Worm (Caenorhabditis elegans) whole organism, L2 larva: Measurements from ENCODE around the gene T08D10.3.

ENCODE experiments used
- F13H6.1 ChIP-seq: sonication (generic microtip); optimal IDR thresholded peaks from 2 replicates; lab custom pipeline; 2016; ENCODE audit warnings: missing genetic modification characterization, missing compliant biosample characterization
- alr-1 ChIP-seq: fragments of 150-350 bp; optimal IDR thresholded peaks from 2 replicates; lab custom pipeline; 2014; ENCODE audit warnings: missing biosample characterization, missing genetic modification characterization
- ama-1 ChIP-seq: fragments of 150-350 bp; optimal IDR thresholded peaks from 2 replicates; lab custom pipeline; 2018; ENCODE audit warnings: inconsistent platforms
- lin-11 ChIP-seq: fragments of 150-350 bp; sonication (generic microtip); optimal IDR thresholded peaks from 2 replicates; lab custom pipeline; 2014; ENCODE audit warnings: missing biosample characterization, missing genetic modification characterization, inconsistent platforms, mixed read lengths
- peb-1 ChIP-seq: fragments of 150-350 bp; optimal IDR thresholded peaks from 2 replicates; lab custom pipeline; 2014; ENCODE audit warnings: missing biosample characterization, missing genetic modification characterization
- unc-39 ChIP-seq: fragments of 150-350 bp; optimal IDR thresholded peaks from 2 replicates; lab custom pipeline; 2014; ENCODE audit warnings: missing biosample characterization, missing genetic modification characterization
- zag-1 ChIP-seq: fragments of 150-350 bp; optimal IDR thresholded peaks from 2 replicates; lab custom pipeline; 2014; ENCODE audit warnings: missing biosample characterization, missing genetic modification characterization
- ztf-11 ChIP-seq: sonication (generic microtip); optimal IDR thresholded peaks from 2 replicates; lab custom pipeline; 2017; ENCODE audit warnings: missing biosample characterization, missing genetic modification characterization
- ztf-4 ChIP-seq: fragments of 150-350 bp; optimal IDR thresholded peaks from 2 replicates; lab custom pipeline; 2014; ENCODE audit warnings: missing biosample characterization, missing genetic modification characterization

- no peak for TF ChIP-seq lin-11 (tag; lab: Kevin White, UChicago)
- TF ChIP-seq alr-1 (tag; lab: Kevin White, UChicago): no peak
- TF ChIP-seq peb-1: no peak
- TF ChIP-seq ztf-11 (tag; lab: Kevin White, UChicago): no peak
- no peak for TF ChIP-seq unc-39
- TF ChIP-seq ama-1 (lab: Kevin White, UChicago): no peak
- TF ChIP-seq zag-1 (tag; lab: Kevin White, UChicago): no peak
- no peak for TF ChIP-seq F13H6.1
- TF ChIP-seq ztf-4 (tag; lab: Kevin White, UChicago): no peak
Measured at ce11 chrX:11999573-11999972, 44.3 kb downstream of the T08D10.3 start.
